Worm (Caenorhabditis elegans): ENCODE data around the gene str-252.

DNA sequence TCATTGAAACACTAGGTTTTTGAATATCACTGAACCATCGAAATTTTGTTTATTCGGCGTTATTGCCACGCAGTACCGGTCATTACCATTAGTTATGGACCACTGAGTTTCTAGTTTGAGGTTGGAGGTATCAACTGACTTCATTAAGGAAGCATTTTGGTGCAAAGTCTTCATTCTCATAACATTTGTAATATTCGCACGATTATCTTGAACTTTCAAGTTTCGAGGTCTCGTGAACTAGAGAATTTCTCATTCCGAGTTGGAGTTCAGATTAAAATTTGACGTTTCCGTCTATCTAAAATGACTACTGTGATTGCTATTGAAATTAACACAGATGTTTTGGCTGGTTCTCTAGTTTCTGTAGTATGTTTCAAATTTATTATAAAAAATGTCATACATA lies 4.4 kb downstream of the str-252 start, which contains the start of gene srx-42:
- TF ChIP-seq dao-5 (tag; optimal IDR thresholded peaks at IDR 0.05) (no peak), him-1 (tag; optimal IDR thresholded peaks at IDR 0.05) (no peak), W03F9.2 (tag; optimal IDR thresholded peaks at IDR 0.05) (no peak)
